Worm (Caenorhabditis elegans) whole organism, midembryonic: ENCODE measurements around the gene Y71H2AM.6.

Experiments used
- T22C8.4 ChIP-seq: fragments of 200-800 bp; sonication (Bioruptor generic); IDR thresholded peaks from 2 replicates; pipeline ENCODE4 v1.3.6; 2022; ENCODE audit warnings: missing genetic modification characterization, missing compliant biosample characterization
- cog-1 ChIP-seq: sonication (generic microtip); optimal IDR thresholded peaks from 2 replicates; lab custom pipeline; 2016; ENCODE audit warnings: missing genetic modification characterization, missing compliant biosample characterization
- flt-1 ChIP-seq: fragments of 200-800 bp; sonication (Bioruptor generic); IDR thresholded peaks from 2 replicates; pipeline ENCODE4 v1.3.6; 2022; ENCODE audit warnings: missing genetic modification characterization, missing compliant biosample characterization
- klf-2 ChIP-seq: fragments of 200-800 bp; sonication (Bioruptor generic); conservative IDR thresholded peaks from 2 replicates; pipeline ENCODE4 v1.3.6; 2022; ENCODE audit warnings: missing genetic modification reagents, missing genetic modification characterization, missing compliant biosample characterization
- med-1 ChIP-seq: sonication (generic microtip); optimal IDR thresholded peaks from 2 replicates; lab custom pipeline; 2017; ENCODE audit warnings: missing genetic modification characterization, mild to moderate bottlenecking, missing compliant biosample characterization, antibody characterized with exemption, missing genetic modification reagents; ENCODE audit not compliant: insufficient read depth
- ref-1 ChIP-seq: fragments of 200-800 bp; sonication (Bioruptor generic); conservative IDR thresholded peaks from 2 replicates; pipeline ENCODE4 v1.3.6; 2022; ENCODE audit warnings: missing genetic modification reagents, missing genetic modification characterization, missing compliant biosample characterization
- tab-1 ChIP-seq: fragments of 200-800 bp; sonication (Bioruptor generic); IDR thresholded peaks from 2 replicates; pipeline ENCODE4 v1.3.6; 2022; ENCODE audit warnings: missing genetic modification characterization, missing compliant biosample characterization
- ztf-23 ChIP-seq: fragments of 200-800 bp; sonication (Bioruptor generic); IDR thresholded peaks from 2 replicates; pipeline ENCODE4 v1.3.6; 2022; ENCODE audit warnings: missing genetic modification reagents, missing genetic modification characterization, missing compliant biosample characterization
- ztf-29 ChIP-seq: fragments of 200-800 bp; sonication (Bioruptor generic); IDR thresholded peaks from 2 replicates; pipeline ENCODE4 v1.3.6; 2022; ENCODE audit warnings: missing genetic modification reagents, missing genetic modification characterization, missing compliant biosample characterization

Gene Y71H2AM.6

ce11 chrIII:2769078-2769477 is 11.8 kb upstream of the Y71H2AM.6 start:
- TF ChIP-seq flt-1 (no peak), cog-1 (tag; lab: Kevin White, UChicago) (no peak), ztf-23 (GFP tag; lab: Robert Waterston, UW) (no peak), tab-1 (no peak), ztf-29 (GFP tag; lab: Robert Waterston, UW) (no peak), klf-2 (no peak), T22C8.4 (no peak), ref-1 (GFP tag; lab: Robert Waterston, UW) (no peak), med-1 (GFP tag; lab: Kevin White, UChicago) (no peak)

ce11 chrIII:2770752-2771151 is 10.1 kb upstream of the Y71H2AM.6 start:
- TF ChIP-seq ref-1 (GFP tag; lab: Robert Waterston, UW) (no peak), ztf-23 (GFP tag; lab: Robert Waterston, UW) (no peak), med-1 (GFP tag; lab: Kevin White, UChicago) (no peak), tab-1 (no peak), ztf-29 (GFP tag; lab: Robert Waterston, UW) (no peak), cog-1 (tag; lab: Kevin White, UChicago) (no peak), T22C8.4 (no peak), flt-1 (no peak), klf-2 (no peak)

ce11 chrIII:2778655-2779054 is 2.2 kb upstream of the Y71H2AM.6 start, which contains the start of gene laf-1:
TSS of gene laf-1 (minus strand) at chrIII:2779053.
- no peak for TF ChIP-seq flt-1
- no peak for TF ChIP-seq T22C8.4
- no peak for TF ChIP-seq ztf-29 (GFP tag; lab: Robert Waterston, UW)
- TF ChIP-seq klf-2: no peak

ce11 chrIII:2780283-2780682 is 573 bp upstream of the Y71H2AM.6 start:
- TF ChIP-seq tab-1: no peak
- peak; percentile 64; the same call in 1 of the 2 replicates for TF ChIP-seq T22C8.4

- TF ChIP-seq ztf-23 (GFP tag; lab: Robert Waterston, UW) (no peak), ztf-29 (GFP tag; lab: Robert Waterston, UW) (no peak), cog-1 (tag; lab: Kevin White, UChicago) (no peak), flt-1 (no peak), ref-1 (GFP tag; lab: Robert Waterston, UW) (no peak), klf-2 (no peak), tab-1 (no peak), med-1 (GFP tag; lab: Kevin White, UChicago) (no peak), T22C8.4 (no peak)
These were observed 977 bp downstream of the Y71H2AM.6 start for ce11 chrIII:2781833-2782232.

ce11 chrIII:2785840-2786239 is 5.0 kb downstream of the Y71H2AM.6 start, which contains the start of gene Y71H2AM.20:
TSS of gene Y71H2AM.20 (minus strand) at chrIII:2785948.
- TF ChIP-seq klf-2 (0 out of 2 replicates have a peak, but pooled peaks have one; percentile 4), ref-1 (GFP tag; lab: Robert Waterston, UW) (no peak), T22C8.4 (peak; percentile 79), flt-1 (peak; percentile 89), ztf-23 (GFP tag; lab: Robert Waterston, UW) (peak; percentile 79), cog-1 (tag; lab: Kevin White, UChicago) (peak; percentile 76), ztf-29 (GFP tag; lab: Robert Waterston, UW) (peak; percentile 19; the same call in 1 of the 2 replicates), med-1 (GFP tag; lab: Kevin White, UChicago) (peak; percentile 27), tab-1 (0 out of 2 replicates have a peak, but pooled peaks have one; percentile 74)

ce11 chrIII:2786740-2787139 is 5.9 kb downstream of the Y71H2AM.6 start, which contains the start of gene nduc-2:
TSS of gene nduc-2 (plus strand) at chrIII:2786852.
- TF ChIP-seq tab-1: no peak
- no peak for TF ChIP-seq cog-1 (tag; lab: Kevin White, UChicago)
- TF ChIP-seq med-1 (GFP tag; lab: Kevin White, UChicago): no peak
- no peak for TF ChIP-seq ztf-23 (GFP tag; lab: Robert Waterston, UW)
- no peak for TF ChIP-seq ref-1 (GFP tag; lab: Robert Waterston, UW)
- no peak for TF ChIP-seq klf-2

ce11 chrIII:2787979-2788491 is 7.2 kb downstream of the Y71H2AM.6 start, which contains the start of gene tbcc-1:
TSS of gene tbcc-1 (plus strand) at chrIII:2788441.
- no peak for TF ChIP-seq med-1 (GFP tag; lab: Kevin White, UChicago)
- TF ChIP-seq T22C8.4: 0 out of 2 replicates have a peak, but pooled peaks have one; percentile 8

- TF ChIP-seq tab-1: no peak
- TF ChIP-seq klf-2: no peak
- TF ChIP-seq ztf-29 (GFP tag; lab: Robert Waterston, UW): no peak
- no peak for TF ChIP-seq ztf-23 (GFP tag; lab: Robert Waterston, UW)
- no peak for TF ChIP-seq T22C8.4
- no peak for TF ChIP-seq ref-1 (GFP tag; lab: Robert Waterston, UW)
- TF ChIP-seq med-1 (GFP tag; lab: Kevin White, UChicago): no peak
- TF ChIP-seq flt-1: no peak
- TF ChIP-seq cog-1 (tag; lab: Kevin White, UChicago): no peak
These were observed 13.2 kb downstream of the Y71H2AM.6 start for ce11 chrIII:2794057-2794456.

ce11 chrIII:2795442-2796023 is 14.7 kb downstream of the Y71H2AM.6 start:
- TF ChIP-seq ztf-29 (GFP tag; lab: Robert Waterston, UW) (0 out of 2 replicates have a peak, but pooled peaks have one; percentile 42), tab-1 (no peak), med-1 (GFP tag; lab: Kevin White, UChicago) (no peak), ref-1 (GFP tag; lab: Robert Waterston, UW) (no peak), flt-1 (0 out of 2 replicates have a peak, but pooled peaks have one; percentile 5)
